Fruit fly (Drosophila melanogaster): ENCODE measurements around the gene CG10576.

- TF ChIP-seq Ets21C (GFP tag; optimal IDR thresholded peaks at IDR 0.05) (no peak), Gug (GFP tag; IDR thresholded peaks at IDR 0.05) (no peak), CG8632 (GFP tag; optimal IDR thresholded peaks at IDR 0.05) (no peak), vri (GFP tag; optimal IDR thresholded peaks at IDR 0.05) (no peak), CG9139 (GFP tag; optimal IDR thresholded peaks at IDR 0.05) (no peak), achi (GFP tag; optimal IDR thresholded peaks at IDR 0.05) (no peak), spab (GFP tag; optimal IDR thresholded peaks at IDR 0.05) (no peak), CG6808 (GFP tag; optimal IDR thresholded peaks at IDR 0.05) (no peak), Hr4 (GFP tag; optimal IDR thresholded peaks at IDR 0.05) (no peak)
Measured at dm6 chr3L:5802733-5803132, 37.2 kb upstream of the CG10576 start, which contains the start of gene CG42272.

All from whole organism, prepupa.